Fruit fly (Drosophila melanogaster) whole organism, embryonic: ENCODE data around the gene CG5909.

Source experiments
- Atf6 ChIP-seq: fragments of 200-800 bp; sonication (Bioruptor generic); IDR thresholded peaks from 2 replicates; pipeline ENCODE4 v1.3.6; 2022; ENCODE audit warnings: missing biosample characterization, missing genetic modification characterization
- Awh ChIP-seq: fragments of 200-800 bp; sonication (Bioruptor generic); IDR thresholded peaks from 2 replicates; pipeline ENCODE4, ENCODE4 v1.3.6; 2022; ENCODE audit warnings: missing biosample characterization, missing genetic modification characterization
- CG10147 ChIP-seq: fragments of 200-800 bp; sonication (Bioruptor generic); optimal IDR thresholded peaks from 2 replicates; lab custom pipeline; 2019; ENCODE audit warnings: missing biosample characterization, mild to moderate bottlenecking, missing genetic modification characterization, moderate library complexity
- CG11504 ChIP-seq: fragments of 200-800 bp; sonication (Bioruptor generic); optimal IDR thresholded peaks from 3 replicates; lab custom pipeline; 2019; ENCODE audit warnings: missing biosample characterization, mild to moderate bottlenecking, missing genetic modification characterization, moderate library complexity
- CG12104 ChIP-seq: fragments of 200-800 bp; sonication (Bioruptor generic); optimal IDR thresholded peaks from 3 replicates; lab custom pipeline; 2016; ENCODE audit warnings: missing biosample characterization, missing genetic modification characterization
- CG12659 ChIP-seq: fragments of 200-800 bp; sonication (Bioruptor generic); optimal IDR thresholded peaks from 3 replicates; lab custom pipeline; 2017; ENCODE audit warnings: mild to moderate bottlenecking, missing biosample characterization, missing genetic modification reagents, missing genetic modification characterization
- CG13287 ChIP-seq: fragments of 200-800 bp; sonication (Bioruptor generic); IDR thresholded peaks from 2 replicates; pipeline ENCODE4 v1.3.6; 2022; ENCODE audit warnings: missing biosample characterization, missing genetic modification characterization; ENCODE audit not compliant: partially characterized antibody
- CG13296 ChIP-seq: fragments of 200-800 bp; sonication (Bioruptor generic); optimal IDR thresholded peaks from 3 replicates; lab custom pipeline; 2018; ENCODE audit warnings: missing biosample characterization, mild to moderate bottlenecking, missing genetic modification characterization
- CG13775 ChIP-seq: fragments of 200-800 bp; sonication (Bioruptor generic); optimal IDR thresholded peaks from 3 replicates; lab custom pipeline; 2017; ENCODE audit warnings: missing biosample characterization, mild to moderate bottlenecking, missing genetic modification characterization
- CG14014 ChIP-seq: fragments of 200-800 bp; sonication (Bioruptor generic); IDR thresholded peaks from 2 replicates; pipeline ENCODE4 v1.3.6; 2022; ENCODE audit warnings: missing biosample characterization, missing genetic modification characterization
- CG15696 ChIP-seq: fragments of 200-800 bp; sonication (Bioruptor generic); optimal IDR thresholded peaks from 2 replicates; lab custom pipeline; 2019; ENCODE audit warnings: missing biosample characterization, mild to moderate bottlenecking, missing genetic modification characterization, moderate library complexity
- CG16863 ChIP-seq: fragments of 200-800 bp; sonication (Bioruptor generic); optimal IDR thresholded peaks from 3 replicates; lab custom pipeline; 2016; ENCODE audit warnings: missing biosample characterization, missing genetic modification characterization
- CG17385 ChIP-seq: fragments of 200-800 bp; sonication (Bioruptor generic); optimal IDR thresholded peaks from 3 replicates; lab custom pipeline; 2018; ENCODE audit warnings: missing biosample characterization, mild to moderate bottlenecking, missing genetic modification characterization
- CG2199 ChIP-seq: fragments of 200-800 bp; sonication (Bioruptor generic); IDR thresholded peaks from 3 replicates; pipeline ENCODE4 v1.3.6; 2022; ENCODE audit warnings: missing biosample characterization, missing genetic modification characterization
- CG30020 ChIP-seq: fragments of 200-800 bp; optimal IDR thresholded peaks from 2 replicates; lab custom pipeline; 2019; ENCODE audit warnings: missing biosample characterization, mild to moderate bottlenecking, missing genetic modification characterization, moderate library complexity
- CG4424 ChIP-seq: fragments of 200-800 bp; sonication (Bioruptor generic); optimal IDR thresholded peaks from 3 replicates; lab custom pipeline; 2016; ENCODE audit warnings: missing biosample characterization, missing genetic modification characterization
- CG4820 ChIP-seq: fragments of 200-800 bp; sonication (Bioruptor generic); optimal IDR thresholded peaks from 3 replicates; lab custom pipeline; 2016; ENCODE audit warnings: missing biosample characterization, missing genetic modification characterization
- CG6689 ChIP-seq: fragments of 200-800 bp; sonication (Bioruptor generic); IDR thresholded peaks from 2 replicates; pipeline ENCODE4 v1.3.6; 2022; ENCODE audit warnings: missing biosample characterization, missing genetic modification characterization
- CG7357 ChIP-seq: fragments of 200-800 bp; sonication (Bioruptor generic); IDR thresholded peaks from 3 replicates; pipeline ENCODE4 v1.3.6; 2022; ENCODE audit warnings: missing biosample characterization, missing genetic modification characterization
- CG7556 ChIP-seq: fragments of 200-800 bp; sonication (Bioruptor generic); optimal IDR thresholded peaks from 2 replicates; lab custom pipeline; 2017; ENCODE audit warnings: missing biosample characterization, mild to moderate bottlenecking, missing genetic modification characterization
- D19A ChIP-seq: fragments of 200-800 bp; optimal IDR thresholded peaks from 3 replicates; lab custom pipeline; 2019; ENCODE audit warnings: missing biosample characterization, mild to moderate bottlenecking, missing genetic modification characterization, moderate library complexity
- Gsc ChIP-seq: fragments of 200-800 bp; sonication (Bioruptor generic); IDR thresholded peaks from 2 replicates; pipeline ENCODE4 v1.3.6; 2022; ENCODE audit warnings: missing biosample characterization, missing genetic modification characterization
- HLH3B ChIP-seq: fragments of 200-800 bp; sonication (Bioruptor generic); IDR thresholded peaks from 2 replicates; pipeline ENCODE4 v1.3.6; 2022; ENCODE audit warnings: missing biosample characterization, missing genetic modification characterization
- HmgZ ChIP-seq: fragments of 200-800 bp; sonication (Bioruptor generic); optimal IDR thresholded peaks from 2 replicates; lab custom pipeline; 2018; ENCODE audit warnings: missing biosample characterization, mild to moderate bottlenecking, missing genetic modification characterization
- Hsf ChIP-seq: fragments of 200-800 bp; sonication (Bioruptor generic); optimal IDR thresholded peaks from 3 replicates; lab custom pipeline; 2016; ENCODE audit warnings: missing biosample characterization, missing genetic modification characterization
- Jarid2 ChIP-seq: fragments of 200-800 bp; sonication (Bioruptor generic); optimal IDR thresholded peaks from 3 replicates; lab custom pipeline; 2017; ENCODE audit warnings: mild to moderate bottlenecking, missing biosample characterization, missing genetic modification reagents, missing genetic modification characterization
- Med ChIP-seq: fragments of 200-800 bp; sonication (Bioruptor generic); peaks from one replicate; lab custom pipeline; 2016; ENCODE audit warnings: missing biosample characterization, missing genetic modification characterization, mild to moderate bottlenecking, inconsistent platforms, moderate library complexity
- az2 ChIP-seq: fragments of 200-800 bp; sonication (Bioruptor generic); optimal IDR thresholded peaks from 3 replicates; lab custom pipeline; 2016; ENCODE audit warnings: missing biosample characterization, missing genetic modification characterization
- bcd ChIP-seq: fragments of 200-800 bp; sonication (Bioruptor generic); optimal IDR thresholded peaks from 2 replicates; lab custom pipeline; 2017; ENCODE audit warnings: missing biosample characterization, mild to moderate bottlenecking, missing genetic modification characterization
- bigmax ChIP-seq: fragments of 200-800 bp; sonication (Bioruptor generic); optimal IDR thresholded peaks from 2 replicates; lab custom pipeline; 2018; ENCODE audit warnings: missing biosample characterization, mild to moderate bottlenecking, missing genetic modification characterization
- bsh ChIP-seq, 2 experiments: fragments of 200-800 bp; sonication (Bioruptor generic); optimal IDR thresholded peaks; 2 replicates each; lab custom pipeline; 2017 to 2018; ENCODE audit warnings: mild to moderate bottlenecking in 2 of 2, missing biosample characterization in 2 of 2, missing genetic modification characterization in 2 of 2, moderate library complexity in 1 of 2
- cas ChIP-seq: fragments of 200-800 bp; sonication (Bioruptor generic); IDR thresholded peaks from 2 replicates; pipeline ENCODE4 v1.3.6; 2022; ENCODE audit warnings: missing biosample characterization, missing genetic modification characterization
- dan ChIP-seq: fragments of 200-800 bp; sonication (Bioruptor generic); IDR thresholded peaks from 2 replicates; pipeline ENCODE4 v1.3.6; 2022; ENCODE audit warnings: missing biosample characterization, missing genetic modification characterization
- disco-r ChIP-seq: fragments of 200-800 bp; sonication (Bioruptor generic); optimal IDR thresholded peaks from 2 replicates; lab custom pipeline; 2016; ENCODE audit warnings: missing biosample characterization, missing genetic modification characterization
- en ChIP-seq: fragments of 200-800 bp; sonication (Bioruptor generic); optimal IDR thresholded peaks from 2 replicates; lab custom pipeline; 2016; ENCODE audit warnings: missing biosample characterization, missing genetic modification characterization
- gcm2 ChIP-seq: fragments of 200-800 bp; sonication (Bioruptor generic); optimal IDR thresholded peaks from 2 replicates; lab custom pipeline; 2016; ENCODE audit warnings: missing biosample characterization, missing genetic modification characterization
- h ChIP-seq: fragments of >200 bp; optimal IDR thresholded peaks from 2 replicates; lab custom pipeline; 2017
- ind ChIP-seq: fragments of 200-800 bp; sonication (Bioruptor generic); optimal IDR thresholded peaks from 3 replicates; lab custom pipeline; 2016; ENCODE audit warnings: missing biosample characterization, missing genetic modification characterization
- lbe ChIP-seq: fragments of 200-800 bp; sonication (Bioruptor generic); optimal IDR thresholded peaks from 2 replicates; lab custom pipeline; 2016; ENCODE audit warnings: missing biosample characterization, mild to moderate bottlenecking, missing genetic modification characterization
- luna ChIP-seq: fragments of 200-800 bp; sonication (Bioruptor generic); optimal IDR thresholded peaks from 2 replicates; lab custom pipeline; 2016; ENCODE audit warnings: missing biosample characterization, missing genetic modification characterization
- pan ChIP-seq, 4 experiments: fragments of >200 bp in 3 of 4; fragments of 200-800 bp in 1 of 4; sonication (Bioruptor generic) in 1 of 4; optimal IDR thresholded peaks in 3 of 4; IDR thresholded peaks in 1 of 4; 2 replicates each; pipeline versions ENCODE4 v1.3.6 to Lab custom; 2017 to 2022; ENCODE audit warnings: missing biosample characterization in 2 of 4, missing genetic modification characterization in 2 of 4, mixed read lengths in 1 of 4
- prd ChIP-seq, 3 experiments: fragments of >200 bp in 2 of 3; fragments of 200-800 bp in 1 of 3; sonication (Bioruptor generic) in 1 of 3; optimal IDR thresholded peaks in 2 of 3; IDR thresholded peaks in 1 of 3; 2 replicates in 2 of 3; 3 replicates in 1 of 3; pipeline versions ENCODE4 v1.3.6 to Lab custom; 2017 to 2022; ENCODE audit warnings: missing biosample characterization in 1 of 3, missing genetic modification characterization in 1 of 3
- sc ChIP-seq, 3 experiments: fragments of >200 bp in 2 of 3; fragments of 200-800 bp in 1 of 3; sonication (Bioruptor generic) in 1 of 3; optimal IDR thresholded peaks; 2 replicates in 2 of 3; 3 replicates in 1 of 3; lab custom pipeline; 2017; ENCODE audit warnings: mild to moderate bottlenecking in 1 of 3, missing biosample characterization in 1 of 3, missing genetic modification characterization in 1 of 3, missing genetic modification reagents in 1 of 3
- seq ChIP-seq: fragments of 200-800 bp; sonication (Bioruptor generic); IDR thresholded peaks from 2 replicates; pipeline ENCODE4 v1.3.6; 2022; ENCODE audit warnings: missing biosample characterization, missing genetic modification characterization
- slou ChIP-seq: fragments of 200-800 bp; sonication (Bioruptor generic); optimal IDR thresholded peaks from 3 replicates; lab custom pipeline; 2016; ENCODE audit warnings: missing biosample characterization, missing genetic modification characterization
- trh ChIP-seq: fragments of 200-800 bp; sonication (Bioruptor generic); optimal IDR thresholded peaks from 2 replicates; lab custom pipeline; 2016; ENCODE audit warnings: missing biosample characterization, missing genetic modification characterization
- tup ChIP-seq: fragments of 200-800 bp; sonication (Bioruptor generic); optimal IDR thresholded peaks from 2 replicates; lab custom pipeline; 2016; ENCODE audit warnings: missing biosample characterization, mild to moderate bottlenecking, missing genetic modification characterization, moderate library complexity
- tx ChIP-seq: fragments of 200-800 bp; sonication (Bioruptor generic); optimal IDR thresholded peaks from 2 replicates; lab custom pipeline; 2016; ENCODE audit warnings: missing biosample characterization, missing genetic modification characterization
- wek ChIP-seq: fragments of 200-800 bp; sonication (Bioruptor generic); optimal IDR thresholded peaks from 3 replicates; lab custom pipeline; 2018; ENCODE audit warnings: missing biosample characterization, mild to moderate bottlenecking, missing genetic modification characterization, moderate library complexity

Gene CG5909

DNA sequence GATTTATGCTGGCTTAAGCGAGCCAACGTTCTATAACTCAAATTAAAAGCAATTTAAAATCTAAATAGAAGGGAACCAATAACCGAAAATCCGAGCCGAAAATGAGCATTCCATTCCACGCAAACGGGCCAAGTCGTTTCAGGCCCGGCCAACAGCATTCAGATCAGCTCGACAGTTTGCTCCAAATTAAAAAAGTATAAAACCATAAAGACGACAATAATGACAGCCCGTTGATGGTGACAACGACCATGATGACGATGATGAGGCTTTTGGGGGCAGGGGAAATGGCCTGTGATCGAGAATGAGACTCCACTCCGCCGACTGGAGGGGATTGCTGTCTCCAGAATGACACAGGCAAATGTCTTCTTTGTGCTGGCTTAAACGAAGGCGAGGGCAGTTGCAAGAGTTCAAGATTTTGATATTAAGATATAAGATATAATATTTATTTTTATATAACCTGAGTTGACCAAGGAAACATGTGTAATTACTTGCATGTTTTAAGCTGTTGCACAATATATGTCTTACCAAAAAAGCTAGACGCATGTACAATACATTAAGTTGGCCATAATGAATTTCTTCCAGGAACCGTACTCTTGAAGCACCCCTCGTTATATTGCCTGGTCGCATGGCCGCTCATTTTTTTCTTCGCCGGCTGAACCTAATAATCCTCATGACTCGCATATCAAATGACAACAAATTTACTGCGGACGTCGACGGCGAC lies 43.9 kb downstream of the CG5909 start (continued):
- no peak for TF ChIP-seq bigmax (GFP tag; lab: Kevin White, UChicago)
- no peak for TF ChIP-seq CG13296
- no peak for TF ChIP-seq CG16863 (GFP tag; lab: Kevin White, UChicago)
- TF ChIP-seq Hsf (GFP tag; lab: Kevin White, UChicago) = no peak
- no peak for TF ChIP-seq gcm2 (GFP tag; lab: Kevin White, UChicago)
- peak; percentile 25 for TF ChIP-seq bcd (GFP tag; lab: Kevin White, UChicago)
- TF ChIP-seq h (lab: Kevin White, UChicago) = no peak
- no peak for TF ChIP-seq Med (GFP tag; lab: Kevin White, UChicago)
- peak; percentile 33 for TF ChIP-seq D19A (tag; lab: Kevin White, UChicago)
- TF ChIP-seq lbe = peak; percentile 3
- TF ChIP-seq pan (optimal IDR thresholded peaks at IDR 0.05; lab: Kevin White, UChicago) = no peak
- no peak for TF ChIP-seq pan (GFP tag; optimal IDR thresholded peaks at IDR 0.05 in 1 of 2, IDR thresholded peaks at IDR 0.05 in 1 of 2)
- TF ChIP-seq CG12104 = no peak
- TF ChIP-seq ind (GFP tag; lab: Kevin White, UChicago) = peak; percentile 14
- TF ChIP-seq cas (GFP tag; lab: Robert Waterston, UW) = no peak
- peak; percentile 27 for TF ChIP-seq CG4424 (GFP tag; lab: Kevin White, UChicago)
- TF ChIP-seq CG4820 (GFP tag; lab: Kevin White, UChicago) = peak; percentile 5
- peak in 1 of 2 experiments; percentile 31 for TF ChIP-seq bsh (GFP tag; optimal IDR thresholded peaks at IDR 0.05; lab: Kevin White, UChicago)
- TF ChIP-seq Atf6 (GFP tag; lab: Robert Waterston, UW) = no peak
- TF ChIP-seq CG17385 = no peak
- TF ChIP-seq seq (GFP tag; lab: Robert Waterston, UW) = 0 out of 2 replicates have a peak, but pooled peaks have one; percentile 8
- peak; percentile 53 for TF ChIP-seq CG15696 (tag; lab: Kevin White, UChicago)
- TF ChIP-seq CG7357 = 0 out of 3 replicates have a peak, but pooled peaks have one; percentile 27
- TF ChIP-seq tx (GFP tag; lab: Kevin White, UChicago) = no peak
- no peak for TF ChIP-seq HLH3B (GFP tag; lab: Robert Waterston, UW)
- TF ChIP-seq az2 = no peak
- no peak for TF ChIP-seq trh (GFP tag; lab: Kevin White, UChicago)
- TF ChIP-seq CG13287 (GFP tag; lab: Robert Waterston, UW) = no peak
- TF ChIP-seq CG7556 (GFP tag; lab: Kevin White, UChicago) = no peak
- no peak for TF ChIP-seq slou (GFP tag; lab: Kevin White, UChicago)
- TF ChIP-seq CG6689 = 0 out of 2 replicates have a peak, but pooled peaks have one; percentile 33
- peak; percentile 50 for TF ChIP-seq CG11504 (tag; lab: Kevin White, UChicago)
- TF ChIP-seq CG12659 = no peak
- no peak for TF ChIP-seq wek (GFP tag; lab: Kevin White, UChicago)
- TF ChIP-seq disco-r (GFP tag; lab: Kevin White, UChicago) = no peak
- no peak for TF ChIP-seq tup (GFP tag; lab: Kevin White, UChicago)
- TF ChIP-seq Gsc = no peak
- no peak for TF ChIP-seq CG30020 (tag; lab: Kevin White, UChicago)
- no peak for TF ChIP-seq sc (optimal IDR thresholded peaks at IDR 0.05; lab: Kevin White, UChicago)
- no peak for TF ChIP-seq sc (GFP tag; optimal IDR thresholded peaks at IDR 0.05; lab: Kevin White, UChicago)
- TF ChIP-seq Jarid2 = no peak
- no peak for TF ChIP-seq luna (GFP tag; lab: Kevin White, UChicago)
- no peak for TF ChIP-seq dan (GFP tag; lab: Robert Waterston, UW)
- no peak for TF ChIP-seq Awh (GFP tag; lab: Robert Waterston, UW)
- TF ChIP-seq CG2199 = no peak
- TF ChIP-seq CG13775 = no peak
- no peak for TF ChIP-seq prd (optimal IDR thresholded peaks at IDR 0.05; lab: Kevin White, UChicago)
- TF ChIP-seq prd (GFP tag; IDR thresholded peaks at IDR 0.05; lab: Robert Waterston, UW) = peak; percentile 51; the same call in 2 of the 3 replicates
- no peak for TF ChIP-seq CG14014 (GFP tag; lab: Robert Waterston, UW)
- no peak for TF ChIP-seq en (GFP tag; lab: Kevin White, UChicago)
- no peak for TF ChIP-seq HmgZ
- TF ChIP-seq CG10147 (GFP tag; lab: Kevin White, UChicago) = no peak
